Fruit fly (Drosophila melanogaster): ENCODE results near the gene CG13950.

- TF ChIP-seq h (optimal IDR thresholded peaks at IDR 0.05) (no peak), ap (GFP tag; IDR thresholded peaks at IDR 0.05) (0 out of 2 replicates have a peak, but pooled peaks have one; percentile 6), cg (GFP tag; optimal IDR thresholded peaks at IDR 0.05) (no peak)
These were observed 22.0 kb upstream of the CG13950 start for dm6 chr2L:837989-838388.

All from whole organism, embryonic.